Worm (Caenorhabditis elegans): ENCODE measurements around the gene F53F8.3.
A peak's percentile ranks its signal among the peaks of the same experiment; 100 is the strongest.

Gene F53F8.3

ce11 chrV:20693968-20694367 lies 4.6 kb upstream of the F53F8.3 start (continued):
- TF ChIP-seq fos-1 (tag; optimal IDR thresholded peaks at IDR 0.05) (no peak), F37D6.2 (tag; optimal IDR thresholded peaks at IDR 0.05) (no peak), php-3 (GFP tag; IDR thresholded peaks at IDR 0.05) (peak; percentile 51; the same call in 1 of the 2 replicates), F49E8.2 (tag; optimal IDR thresholded peaks at IDR 0.05; ENCODE audit: borderline replicate concordance) (peak; percentile 16), ceh-44 (GFP tag; IDR thresholded peaks at IDR 0.05) (peak; percentile 89), nhr-41 (GFP tag; IDR thresholded peaks at IDR 0.05) (no peak), nhr-111 (GFP tag; optimal IDR thresholded peaks at IDR 0.05) (no peak), lin-1 (GFP tag; IDR thresholded peaks at IDR 0.05) (peak; percentile 81), hlh-11 (tag; optimal IDR thresholded peaks at IDR 0.05) (peak; percentile 47), T20F7.1 (GFP tag; optimal IDR thresholded peaks at IDR 0.05) (peak; percentile 41), zag-1 (tag; optimal IDR thresholded peaks at IDR 0.05) (no peak), ceh-28 (tag; optimal IDR thresholded peaks at IDR 0.05) (no peak), F44E2.7 (GFP tag; IDR thresholded peaks at IDR 0.05) (peak; percentile 21; the same call in 1 of the 2 replicates), mxl-2 (GFP tag; conservative IDR thresholded peaks at IDR 0.05) (peak; percentile 51; the same call in 1 of the 2 replicates), nhr-6 (tag; optimal IDR thresholded peaks at IDR 0.05) (peak; percentile 58), duxl-1 (tag; optimal IDR thresholded peaks at IDR 0.05; ENCODE audit: poor library complexity) (peak; percentile 71), daf-8 (GFP tag; IDR thresholded peaks at IDR 0.05) (no peak), nhr-11 (tag; optimal IDR thresholded peaks at IDR 0.05) (no peak), dmd-8 (GFP tag; IDR thresholded peaks at IDR 0.05) (peak; percentile 90), hlh-30 (tag; optimal IDR thresholded peaks at IDR 0.05; ENCODE audit: insufficient read depth) (peak; percentile 0), ZK337.2 (GFP tag; IDR thresholded peaks at IDR 0.05) (peak; percentile 68; the same call in 1 of the 2 replicates), lin-39 (tag; optimal IDR thresholded peaks at IDR 0.05) (no peak), snpc-4 (tag; optimal IDR thresholded peaks at IDR 0.05) (no peak), unc-62 (GFP tag; optimal IDR thresholded peaks at IDR 0.05 in 1 of 2) (no peak), unc-62 (tag; optimal IDR thresholded peaks at IDR 0.05) (no peak), cey-2 (tag; optimal IDR thresholded peaks at IDR 0.05; ENCODE audit: borderline replicate concordance, insufficient read depth) (no peak), daf-16 (GFP tag; optimal IDR thresholded peaks at IDR 0.05) (peak in 1 of 2 experiments; percentile 78), daf-16 (tag; optimal IDR thresholded peaks at IDR 0.05) (peak; percentile 58), arid-1 (GFP tag; conservative IDR thresholded peaks at IDR 0.05) (peak; percentile 85), dpl-1 (GFP tag; optimal IDR thresholded peaks at IDR 0.05) (peak; percentile 13), snpc-1.2 (GFP tag; IDR thresholded peaks at IDR 0.05) (peak; percentile 80), daf-12 (tag; optimal IDR thresholded peaks at IDR 0.05) (no peak), hif-1 (tag; optimal IDR thresholded peaks at IDR 0.05) (peak in 1 of 2 experiments; percentile 8), mxl-3 (GFP tag; optimal IDR thresholded peaks at IDR 0.05) (no peak), ceh-32 (tag; optimal IDR thresholded peaks at IDR 0.05; ENCODE audit: poor library complexity) (no peak), madf-5 (GFP tag; IDR thresholded peaks at IDR 0.05) (peak; percentile 83 to 92; a peak in 3 of 4 replicates), ceh-20 (GFP tag; IDR thresholded peaks at IDR 0.05) (peak; percentile 44; the same call in 1 of the 2 replicates), fkh-10 (GFP tag; optimal IDR thresholded peaks at IDR 0.05) (no peak), nhr-102 (tag; optimal IDR thresholded peaks at IDR 0.05) (no peak), daf-19 (GFP tag; conservative IDR thresholded peaks at IDR 0.05) (no peak), saeg-2 (GFP tag; IDR thresholded peaks at IDR 0.05) (0 out of 2 replicates have a peak, but pooled peaks have one; percentile 11), nhr-42 (GFP tag; IDR thresholded peaks at IDR 0.05) (peak; percentile 58; the same call in 1 of the 2 replicates), ceh-82 (tag; optimal IDR thresholded peaks at IDR 0.05) (no peak), nhr-25 (tag; optimal IDR thresholded peaks at IDR 0.05; ENCODE audit: borderline replicate concordance, insufficient read depth) (peak; percentile 40), ama-1 (optimal IDR thresholded peaks at IDR 0.05) (no peak), spr-1 (tag; optimal IDR thresholded peaks at IDR 0.05) (peak; percentile 53), mdl-1 (tag; optimal IDR thresholded peaks at IDR 0.05) (no peak), tag-97 (GFP tag; IDR thresholded peaks at IDR 0.05) (no peak), attf-4 (tag; optimal IDR thresholded peaks at IDR 0.05) (no peak), lin-13 (GFP tag; optimal IDR thresholded peaks at IDR 0.05) (no peak), aha-1 (tag) (no peak)

Data from whole organism, L4 larva.